Fruit fly (Drosophila melanogaster): ENCODE measurements around the gene Nnf1b.

dm6 chr2L:789966-790365, 20.4 kb upstream of the Nnf1b start:
- TF ChIP-seq cic (GFP tag; optimal IDR thresholded peaks at IDR 0.05) (no peak), CG12768 (GFP tag; optimal IDR thresholded peaks at IDR 0.05) (peak; percentile 38), tj (GFP tag; optimal IDR thresholded peaks at IDR 0.05) (no peak), Clk (GFP tag; optimal IDR thresholded peaks at IDR 0.05) (no peak), CG7101 (tag; optimal IDR thresholded peaks at IDR 0.05) (no peak), CG5204 (GFP tag; optimal IDR thresholded peaks at IDR 0.05) (no peak)
